Worm (Caenorhabditis elegans): ENCODE measurements around the gene K09E2.1.

Gene K09E2.1

DNA sequence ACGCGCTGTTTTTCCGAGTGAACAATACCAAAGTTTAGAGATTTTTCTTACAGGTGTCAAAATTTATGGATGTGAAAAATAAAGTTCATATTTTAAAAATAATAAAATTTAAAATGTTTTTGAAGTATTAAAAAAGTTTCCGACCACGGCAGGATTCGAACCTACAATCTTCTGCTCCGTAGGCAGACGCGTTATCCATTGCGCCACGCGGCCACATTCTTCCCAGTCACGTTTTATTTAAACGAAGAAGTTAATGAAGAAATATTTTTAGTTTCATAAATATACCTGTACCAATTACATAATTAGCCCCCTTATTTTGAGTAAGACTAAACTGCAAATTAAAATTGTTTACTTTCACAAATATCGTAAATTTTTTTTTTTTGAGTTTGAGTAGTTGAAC, 41.0 kb upstream of the K09E2.1 start:
- no peak for TF ChIP-seq egl-27 (tag; optimal IDR thresholded peaks at IDR 0.05)
- peak; percentile 49 for TF ChIP-seq nhr-102 (tag; optimal IDR thresholded peaks at IDR 0.05)
- no peak for TF ChIP-seq hif-1 (tag; optimal IDR thresholded peaks at IDR 0.05)
- TF ChIP-seq ceh-32 (tag; optimal IDR thresholded peaks at IDR 0.05; ENCODE audit: poor library complexity) = no peak
- no peak for TF ChIP-seq fkh-10 (GFP tag; optimal IDR thresholded peaks at IDR 0.05)
- peak; percentile 34 for TF ChIP-seq aha-1 (tag)
- no peak for TF ChIP-seq sdz-12 (GFP tag; optimal IDR thresholded peaks at IDR 0.05)
- TF ChIP-seq mxl-2 (GFP tag; conservative IDR thresholded peaks at IDR 0.05) = no peak
- no peak for TF ChIP-seq snpc-4 (tag; optimal IDR thresholded peaks at IDR 0.05)
- no peak for TF ChIP-seq jun-1 (tag; optimal IDR thresholded peaks at IDR 0.05)
- TF ChIP-seq fos-1 (tag; optimal IDR thresholded peaks at IDR 0.05) = no peak
- no peak for TF ChIP-seq T20F7.1 (GFP tag; optimal IDR thresholded peaks at IDR 0.05)
- no peak for TF ChIP-seq daf-19 (GFP tag; conservative IDR thresholded peaks at IDR 0.05)
- TF ChIP-seq dmd-6 (GFP tag; IDR thresholded peaks at IDR 0.05) = peak; percentile 43; the same call in 1 of the 2 replicates
- no peak for TF ChIP-seq hlh-30 (tag; optimal IDR thresholded peaks at IDR 0.05; ENCODE audit: insufficient read depth)
- TF ChIP-seq nhr-25 (tag; optimal IDR thresholded peaks at IDR 0.05; ENCODE audit: borderline replicate concordance, insufficient read depth) = no peak
- TF ChIP-seq unc-130 (GFP tag; optimal IDR thresholded peaks at IDR 0.05) = peak; percentile 34
- peak; percentile 51 for TF ChIP-seq duxl-1 (tag; optimal IDR thresholded peaks at IDR 0.05; ENCODE audit: poor library complexity)
- TF ChIP-seq unc-62 (GFP tag; optimal IDR thresholded peaks at IDR 0.05 in 1 of 2) = no peak
- TF ChIP-seq unc-62 (tag; optimal IDR thresholded peaks at IDR 0.05) = no peak
- no peak for TF ChIP-seq ztf-7 (tag; optimal IDR thresholded peaks at IDR 0.05)
- TF ChIP-seq F44E2.7 (GFP tag; IDR thresholded peaks at IDR 0.05) = no peak
- TF ChIP-seq zag-1 (tag; optimal IDR thresholded peaks at IDR 0.05) = no peak
- TF ChIP-seq dve-1 (tag; optimal IDR thresholded peaks at IDR 0.05; ENCODE audit: insufficient read depth) = peak; percentile 53
- TF ChIP-seq ZK337.2 (GFP tag; IDR thresholded peaks at IDR 0.05) = no peak
- 0 out of 2 replicates have a peak, but pooled peaks have one; percentile 10 for TF ChIP-seq hmg-1.1 (GFP tag; IDR thresholded peaks at IDR 0.05)
- TF ChIP-seq snpc-1.2 (GFP tag; IDR thresholded peaks at IDR 0.05) = peak; percentile 74
- no peak for TF ChIP-seq lir-3 (tag; optimal IDR thresholded peaks at IDR 0.05)
- no peak for TF ChIP-seq nhr-6 (tag; optimal IDR thresholded peaks at IDR 0.05)
- no peak for TF ChIP-seq tag-97 (GFP tag; IDR thresholded peaks at IDR 0.05)
- no peak for TF ChIP-seq lin-15B (tag; optimal IDR thresholded peaks at IDR 0.05)
- no peak for TF ChIP-seq ceh-62 (tag; optimal IDR thresholded peaks at IDR 0.05)
- TF ChIP-seq ctbp-1 (GFP tag; IDR thresholded peaks at IDR 0.05) = 0 out of 2 replicates have a peak, but pooled peaks have one; percentile 40
- TF ChIP-seq pha-4 (GFP tag; IDR thresholded peaks at IDR 0.05) = peak; percentile 79
- no peak for TF ChIP-seq pha-4 (tag; optimal IDR thresholded peaks at IDR 0.05)
- peak; percentile 50 for TF ChIP-seq F49E8.2 (tag; optimal IDR thresholded peaks at IDR 0.05; ENCODE audit: borderline replicate concordance)
- no peak for TF ChIP-seq ces-1 (GFP tag; optimal IDR thresholded peaks at IDR 0.05)
- no peak for TF ChIP-seq skn-1 (tag; optimal IDR thresholded peaks at IDR 0.05)
- TF ChIP-seq aly-2 (tag; optimal IDR thresholded peaks at IDR 0.05) = no peak
- TF ChIP-seq mdt-29 (GFP tag; IDR thresholded peaks at IDR 0.05) = peak; percentile 62; the same call in 1 of the 2 replicates
- TF ChIP-seq lim-7 (GFP tag; IDR thresholded peaks at IDR 0.05) = peak; percentile 78
- TF ChIP-seq Y105C5A.15 (GFP tag; IDR thresholded peaks at IDR 0.05) = no peak
- no peak for TF ChIP-seq cey-2 (tag; optimal IDR thresholded peaks at IDR 0.05; ENCODE audit: borderline replicate concordance, insufficient read depth)
- no peak for TF ChIP-seq daf-8 (GFP tag; IDR thresholded peaks at IDR 0.05)
- TF ChIP-seq madf-5 (GFP tag; IDR thresholded peaks at IDR 0.05) = peak in 1 of 2 experiments; percentile 63; a peak in 1 of 4 replicates
- TF ChIP-seq zip-2 (tag; optimal IDR thresholded peaks at IDR 0.05) = no peak
- no peak for TF ChIP-seq gei-8 (GFP tag; optimal IDR thresholded peaks at IDR 0.05)
- 0 out of 2 replicates have a peak, but pooled peaks have one; percentile 14 for TF ChIP-seq Y48G9A.11 (GFP tag; IDR thresholded peaks at IDR 0.05)
- TF ChIP-seq rbr-2 (tag; optimal IDR thresholded peaks at IDR 0.05) = no peak
- no peak for TF ChIP-seq nhr-10 (tag; optimal IDR thresholded peaks at IDR 0.05)
- TF ChIP-seq spr-3 (GFP tag; optimal IDR thresholded peaks at IDR 0.05) = no peak
